Worm (Caenorhabditis elegans) whole organism, mixed stage, embryonic: Measurements from ENCODE around the gene nhr-25.

Experiments
- lin-13 ChIP-seq: fragments of 150-350 bp; optimal IDR thresholded peaks from 2 replicates; lab custom pipeline; 2014; ENCODE audit warnings: missing biosample characterization, missing genetic modification characterization
- unc-62 ChIP-seq: fragments of 150-350 bp; optimal IDR thresholded peaks from 2 replicates; lab custom pipeline; 2014; ENCODE audit warnings: missing biosample characterization, missing genetic modification reagents, missing genetic modification characterization

ce11 chrX:13004491-13005093 lies 3.7 kb upstream of the nhr-25 start:
- TF ChIP-seq unc-62 (GFP tag; lab: Kevin White, UChicago): no peak
- no peak for TF ChIP-seq lin-13 (tag; lab: Kevin White, UChicago)
